Fruit fly (Drosophila melanogaster) whole organism: ENCODE data around the gene CG3808.

Experiments
- CG8478 ChIP-seq: fragments of >200 bp; optimal IDR thresholded peaks from 2 replicates; lab custom pipeline; 2018; ENCODE audit warnings: inconsistent platforms
- Dll ChIP-seq: fragments of >200 bp; optimal IDR thresholded peaks from 2 replicates; lab custom pipeline; 2017
- pan ChIP-seq: fragments of >200 bp; optimal IDR thresholded peaks from 2 replicates; lab custom pipeline; 2017
- psq ChIP-seq: fragments of >200 bp; optimal IDR thresholded peaks from 2 replicates; lab custom pipeline; 2017
- usp ChIP-seq: fragments of >200 bp; optimal IDR thresholded peaks from 2 replicates; lab custom pipeline; 2017; ENCODE audit warnings: missing biosample characterization, missing genetic modification characterization, mixed read lengths

dm6 chr3L:19013086-19013752 lies 12.8 kb upstream of the CG3808 start:
- TF ChIP-seq psq (lab: Kevin White, UChicago) (no peak), pan (lab: Kevin White, UChicago) (no peak), Dll (lab: Kevin White, UChicago) (no peak), CG8478 (lab: Kevin White, UChicago) (no peak), usp (GFP tag; lab: Kevin White, UChicago) (no peak)
